Fruit fly (Drosophila melanogaster) whole organism, prepupa: ENCODE results near the gene CG3655.

Source experiments
- CG10631 ChIP-seq: fragments of 200-800 bp; sonication (Bioruptor generic); optimal IDR thresholded peaks from 2 replicates; lab custom pipeline; 2016; ENCODE audit warnings: missing biosample characterization, missing genetic modification characterization
- CG10669 ChIP-seq: fragments of 200-800 bp; sonication (Bioruptor generic); optimal IDR thresholded peaks from 3 replicates; lab custom pipeline; 2018; ENCODE audit warnings: missing biosample characterization, mild to moderate bottlenecking, missing genetic modification characterization, moderate library complexity
- CG16779 ChIP-seq: fragments of 200-800 bp; sonication (Bioruptor generic); optimal IDR thresholded peaks from 3 replicates; lab custom pipeline; 2017; ENCODE audit warnings: missing biosample characterization, mild to moderate bottlenecking, missing genetic modification characterization
- CG3032 ChIP-seq: fragments of 200-800 bp; optimal IDR thresholded peaks from 2 replicates; lab custom pipeline; 2019; ENCODE audit warnings: missing biosample characterization, mild to moderate bottlenecking, missing genetic modification characterization, moderate library complexity
- CG6808 ChIP-seq: fragments of 200-800 bp; sonication (Bioruptor generic); optimal IDR thresholded peaks from 3 replicates; lab custom pipeline; 2017; ENCODE audit warnings: missing biosample characterization, missing genetic modification characterization, mild to moderate bottlenecking, moderate library complexity, missing genetic modification reagents
- CG8632 ChIP-seq: fragments of 200-800 bp; sonication (Bioruptor generic); optimal IDR thresholded peaks from 3 replicates; lab custom pipeline; 2016; ENCODE audit warnings: missing biosample characterization, missing genetic modification characterization
- Eip78C ChIP-seq: fragments of 200-800 bp; sonication (Bioruptor generic); peaks from one replicate; lab custom pipeline; 2016; ENCODE audit warnings: missing biosample characterization, missing genetic modification characterization
- Hr39 ChIP-seq: fragments of 200-800 bp; sonication (Bioruptor generic); optimal IDR thresholded peaks from 2 replicates; lab custom pipeline; 2016; ENCODE audit warnings: missing biosample characterization, missing genetic modification characterization
- OdsH ChIP-seq: fragments of 200-800 bp; sonication (Bioruptor generic); optimal IDR thresholded peaks from 3 replicates; lab custom pipeline; 2016; ENCODE audit warnings: missing biosample characterization, missing genetic modification characterization
- Sox15 ChIP-seq: fragments of 200-800 bp; sonication (Bioruptor generic); optimal IDR thresholded peaks from 3 replicates; lab custom pipeline; 2016; ENCODE audit warnings: missing biosample characterization, missing genetic modification characterization
- fd85E ChIP-seq: fragments of 200-800 bp; sonication (Bioruptor generic); optimal IDR thresholded peaks from 3 replicates; lab custom pipeline; 2016; ENCODE audit warnings: missing biosample characterization, missing genetic modification characterization
- lz ChIP-seq: fragments of 200-800 bp; sonication (Bioruptor generic); optimal IDR thresholded peaks from 3 replicates; lab custom pipeline; 2016; ENCODE audit warnings: missing biosample characterization, missing genetic modification characterization
- spab ChIP-seq: fragments of 200-800 bp; sonication (Bioruptor generic); optimal IDR thresholded peaks from 2 replicates; lab custom pipeline; 2017; ENCODE audit warnings: missing biosample characterization, mild to moderate bottlenecking, missing genetic modification characterization, missing genetic modification reagents
- vri ChIP-seq: fragments of 200-800 bp; sonication (Bioruptor generic); optimal IDR thresholded peaks from 3 replicates; lab custom pipeline; 2016; ENCODE audit warnings: missing biosample characterization, mild to moderate bottlenecking, missing genetic modification characterization

DNA sequence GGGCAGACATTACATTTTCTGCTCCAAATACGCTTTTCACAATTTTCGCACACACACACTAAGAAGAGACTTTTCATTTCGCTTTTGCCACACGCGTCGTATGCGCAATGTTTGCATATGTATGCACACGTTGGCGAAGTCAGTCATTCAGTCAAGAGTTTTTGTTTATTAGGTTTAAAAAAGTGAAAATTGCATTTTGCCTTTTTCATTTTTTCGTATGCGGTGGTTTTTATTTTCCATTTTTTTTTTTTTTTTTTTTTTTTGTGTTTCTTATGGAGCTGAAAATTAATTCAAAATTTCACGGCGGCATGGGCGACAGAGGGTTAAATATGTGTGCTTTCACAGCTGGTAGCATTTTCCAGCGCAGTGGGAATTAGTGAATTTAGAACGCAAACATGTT lies 13.8 kb downstream of the CG3655 start:
- TF ChIP-seq OdsH (GFP tag; lab: Kevin White, UChicago) = peak; percentile 15
- no peak for TF ChIP-seq CG16779 (tag; lab: Kevin White, UChicago)
- TF ChIP-seq fd85E = no peak
- peak; percentile 34 for TF ChIP-seq Hr39 (GFP tag; lab: Kevin White, UChicago)
- no peak for TF ChIP-seq CG6808 (GFP tag; lab: Kevin White, UChicago)
- TF ChIP-seq lz (GFP tag; lab: Kevin White, UChicago) = peak; percentile 24
- TF ChIP-seq CG3032 (tag; lab: Kevin White, UChicago) = no peak
- TF ChIP-seq CG10631 (GFP tag; lab: Kevin White, UChicago) = no peak
- TF ChIP-seq vri (GFP tag; lab: Kevin White, UChicago) = no peak
- no peak for TF ChIP-seq CG8632 (GFP tag; lab: Kevin White, UChicago)
- TF ChIP-seq CG10669 (GFP tag; lab: Kevin White, UChicago) = no peak
- no peak for TF ChIP-seq Sox15 (GFP tag; lab: Kevin White, UChicago)
- no peak for TF ChIP-seq spab
- TF ChIP-seq Eip78C (GFP tag; lab: Kevin White, UChicago) = peak; percentile 64
